Fruit fly (Drosophila melanogaster) whole organism, prepupa: Measurements from ENCODE around the gene RpL36.

Experiments
- Blimp-1 ChIP-seq: fragments of 200-800 bp; sonication (Bioruptor generic); optimal IDR thresholded peaks from 3 replicates; lab custom pipeline; 2017; ENCODE audit warnings: missing biosample characterization, missing genetic modification characterization, mild to moderate bottlenecking, moderate library complexity, missing genetic modification reagents
- CG10631 ChIP-seq: fragments of 200-800 bp; sonication (Bioruptor generic); optimal IDR thresholded peaks from 2 replicates; lab custom pipeline; 2016; ENCODE audit warnings: missing biosample characterization, missing genetic modification characterization
- CG11762 ChIP-seq: fragments of 200-800 bp; sonication (Bioruptor generic); optimal IDR thresholded peaks from 3 replicates; lab custom pipeline; 2016; ENCODE audit warnings: missing biosample characterization, missing genetic modification characterization; ENCODE audit not compliant: insufficient read depth
- CG1621 ChIP-seq: fragments of 200-800 bp; sonication (Bioruptor generic); optimal IDR thresholded peaks from 3 replicates; lab custom pipeline; 2018; ENCODE audit warnings: missing biosample characterization, mild to moderate bottlenecking, missing genetic modification characterization
- CG3032 ChIP-seq: fragments of 200-800 bp; optimal IDR thresholded peaks from 2 replicates; lab custom pipeline; 2019; ENCODE audit warnings: missing biosample characterization, mild to moderate bottlenecking, missing genetic modification characterization, moderate library complexity
- CG3919 ChIP-seq: fragments of 200-800 bp; sonication (Bioruptor generic); optimal IDR thresholded peaks from 3 replicates; lab custom pipeline; 2016; ENCODE audit warnings: missing biosample characterization, missing genetic modification characterization
- CG4318 ChIP-seq: fragments of 200-800 bp; sonication (Bioruptor generic); optimal IDR thresholded peaks from 3 replicates; lab custom pipeline; 2017; ENCODE audit warnings: missing biosample characterization, mild to moderate bottlenecking, missing genetic modification characterization
- CG6163 ChIP-seq: fragments of 200-800 bp; sonication (Bioruptor generic); IDR thresholded peaks from 3 replicates; pipeline ENCODE4 v1.3.6; 2022; ENCODE audit warnings: missing biosample characterization, missing genetic modification characterization
- CG6276 ChIP-seq: fragments of 200-800 bp; sonication (Bioruptor generic); optimal IDR thresholded peaks from 2 replicates; lab custom pipeline; 2017; ENCODE audit warnings: missing biosample characterization, mild to moderate bottlenecking, missing genetic modification characterization
- CG6792 ChIP-seq: fragments of 200-800 bp; sonication (Bioruptor generic); optimal IDR thresholded peaks from 3 replicates; lab custom pipeline; 2016; ENCODE audit warnings: missing biosample characterization, missing genetic modification characterization
- CG6854 ChIP-seq: fragments of 200-800 bp; sonication (Bioruptor generic); optimal IDR thresholded peaks from 2 replicates; lab custom pipeline; 2017; ENCODE audit warnings: missing biosample characterization, mild to moderate bottlenecking, missing genetic modification characterization
- CG7368 ChIP-seq: fragments of 200-800 bp; sonication (Bioruptor generic); optimal IDR thresholded peaks from 3 replicates; lab custom pipeline; 2016; ENCODE audit warnings: missing biosample characterization, missing genetic modification characterization
- CG8119 ChIP-seq: fragments of 200-800 bp; sonication (Bioruptor generic); IDR thresholded peaks from 3 replicates; pipeline ENCODE4 v1.3.6; 2022; ENCODE audit warnings: missing biosample characterization, missing genetic modification characterization
- CG8319 ChIP-seq: fragments of 200-800 bp; sonication (Bioruptor generic); optimal IDR thresholded peaks from 3 replicates; lab custom pipeline; 2016; ENCODE audit warnings: missing biosample characterization, missing genetic modification characterization
- CG8632 ChIP-seq: fragments of 200-800 bp; sonication (Bioruptor generic); optimal IDR thresholded peaks from 3 replicates; lab custom pipeline; 2016; ENCODE audit warnings: missing biosample characterization, missing genetic modification characterization
- CG9139 ChIP-seq: fragments of 200-800 bp; sonication (Bioruptor generic); optimal IDR thresholded peaks from 3 replicates; lab custom pipeline; 2017; ENCODE audit warnings: missing biosample characterization, mild to moderate bottlenecking, missing genetic modification characterization
- Eip75B ChIP-seq: fragments of 200-800 bp; sonication (Bioruptor generic); optimal IDR thresholded peaks from 3 replicates; lab custom pipeline; 2016; ENCODE audit warnings: missing biosample characterization, missing genetic modification characterization
- Eip78C ChIP-seq: fragments of 200-800 bp; sonication (Bioruptor generic); peaks from one replicate; lab custom pipeline; 2016; ENCODE audit warnings: missing biosample characterization, missing genetic modification characterization
- Eip93F ChIP-seq: fragments of 200-800 bp; sonication (Bioruptor generic); optimal IDR thresholded peaks from 2 replicates; lab custom pipeline; 2016; ENCODE audit warnings: missing biosample characterization, mild to moderate bottlenecking, missing genetic modification characterization
- Hr38 ChIP-seq: sonication (Bioruptor generic); optimal IDR thresholded peaks from 2 replicates; lab custom pipeline; 2016; ENCODE audit warnings: missing biosample characterization, missing genetic modification characterization
- Hr39 ChIP-seq: fragments of 200-800 bp; sonication (Bioruptor generic); optimal IDR thresholded peaks from 2 replicates; lab custom pipeline; 2016; ENCODE audit warnings: missing biosample characterization, missing genetic modification characterization
- Hr4 ChIP-seq: fragments of 200-800 bp; sonication (Bioruptor generic); optimal IDR thresholded peaks from 3 replicates; lab custom pipeline; 2016; ENCODE audit warnings: missing biosample characterization, missing genetic modification characterization
- Met ChIP-seq: fragments of 200-800 bp; sonication (Bioruptor generic); optimal IDR thresholded peaks from 3 replicates; lab custom pipeline; 2016; ENCODE audit warnings: missing biosample characterization, missing genetic modification characterization
- Sox102F ChIP-seq: fragments of 200-800 bp; sonication (Bioruptor generic); optimal IDR thresholded peaks from 2 replicates; lab custom pipeline; 2016; ENCODE audit warnings: missing biosample characterization, mild to moderate bottlenecking, missing genetic modification characterization
- Sox14 ChIP-seq: fragments of 200-800 bp; sonication (Bioruptor generic); optimal IDR thresholded peaks from 3 replicates; lab custom pipeline; 2016; ENCODE audit warnings: missing biosample characterization, missing genetic modification characterization
- achi ChIP-seq: fragments of 200-800 bp; sonication (Bioruptor generic); optimal IDR thresholded peaks from 3 replicates; lab custom pipeline; 2016; ENCODE audit warnings: missing biosample characterization, missing genetic modification characterization
- cyc ChIP-seq: fragments of 200-800 bp; sonication (Bioruptor generic); optimal IDR thresholded peaks from 3 replicates; lab custom pipeline; 2016; ENCODE audit warnings: missing biosample characterization, missing genetic modification characterization
- dsx ChIP-seq: fragments of 200-800 bp; optimal IDR thresholded peaks from 3 replicates; lab custom pipeline; 2019; ENCODE audit warnings: missing biosample characterization, mild to moderate bottlenecking, missing genetic modification characterization, moderate library complexity; ENCODE audit not compliant: poor library complexity, severe bottlenecking
- esn ChIP-seq: fragments of 200-800 bp; sonication (Bioruptor generic); optimal IDR thresholded peaks from 2 replicates; lab custom pipeline; 2016; ENCODE audit warnings: missing biosample characterization, mild to moderate bottlenecking, missing genetic modification characterization, moderate library complexity
- fd85E ChIP-seq: fragments of 200-800 bp; sonication (Bioruptor generic); optimal IDR thresholded peaks from 3 replicates; lab custom pipeline; 2016; ENCODE audit warnings: missing biosample characterization, missing genetic modification characterization
- fkh ChIP-seq: fragments of 200-800 bp; sonication (Bioruptor generic); optimal IDR thresholded peaks from 3 replicates; lab custom pipeline; 2017; ENCODE audit warnings: missing biosample characterization, mild to moderate bottlenecking, missing genetic modification characterization, moderate library complexity
- lz ChIP-seq: fragments of 200-800 bp; sonication (Bioruptor generic); optimal IDR thresholded peaks from 3 replicates; lab custom pipeline; 2016; ENCODE audit warnings: missing biosample characterization, missing genetic modification characterization
- pdm3 ChIP-seq: fragments of 200-800 bp; sonication (Bioruptor generic); optimal IDR thresholded peaks from 3 replicates; lab custom pipeline; 2016; ENCODE audit warnings: missing biosample characterization, missing genetic modification characterization
- ss ChIP-seq, 2 experiments: fragments of 200-800 bp; sonication (Bioruptor generic); optimal IDR thresholded peaks; 2 replicates in 1 of 2; 3 replicates in 1 of 2; lab custom pipeline; 2017 to 2018; ENCODE audit warnings: mild to moderate bottlenecking in 2 of 2, missing biosample characterization in 2 of 2, missing genetic modification characterization in 2 of 2, moderate library complexity in 1 of 2
- svp ChIP-seq: fragments of 200-800 bp; sonication (Bioruptor generic); peaks from one replicate; lab custom pipeline; 2016; ENCODE audit warnings: missing biosample characterization, missing genetic modification characterization
- topi ChIP-seq: fragments of 200-800 bp; sonication (Bioruptor generic); optimal IDR thresholded peaks from 3 replicates; lab custom pipeline; 2016; ENCODE audit warnings: missing biosample characterization, missing genetic modification characterization
- vri ChIP-seq: fragments of 200-800 bp; sonication (Bioruptor generic); optimal IDR thresholded peaks from 3 replicates; lab custom pipeline; 2016; ENCODE audit warnings: missing biosample characterization, mild to moderate bottlenecking, missing genetic modification characterization

RpL36 gene

DNA sequence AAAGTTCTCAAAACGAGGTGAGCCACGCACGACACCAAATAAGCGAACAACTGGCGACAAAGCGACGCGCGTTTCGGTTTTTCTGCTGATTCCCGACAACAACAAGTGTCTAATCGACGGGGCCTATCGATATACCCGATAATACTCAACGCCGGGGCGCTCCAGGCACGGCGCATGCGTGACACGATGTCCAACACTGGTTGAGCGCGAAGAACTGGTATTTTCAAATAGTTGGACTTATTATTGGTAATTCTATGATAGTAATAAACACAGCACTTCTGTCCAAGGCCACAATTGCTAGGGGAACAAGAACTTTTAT is 11.8 kb downstream of the RpL36 start:
- TF ChIP-seq Eip78C (GFP tag; lab: Kevin White, UChicago) (peak; percentile 7), CG3032 (no peak), CG9139 (GFP tag; lab: Kevin White, UChicago) (no peak), CG8632 (no peak), Sox14 (GFP tag; lab: Kevin White, UChicago) (peak; percentile 13), Eip75B (GFP tag; lab: Kevin White, UChicago) (no peak), Hr39 (GFP tag; lab: Kevin White, UChicago) (peak; percentile 2), Sox102F (GFP tag; lab: Kevin White, UChicago) (no peak), Hr38 (GFP tag; lab: Kevin White, UChicago) (no peak), Eip93F (no peak), Hr4 (GFP tag; lab: Kevin White, UChicago) (no peak), CG1621 (tag; lab: Kevin White, UChicago) (peak; percentile 85), Met (GFP tag; lab: Kevin White, UChicago) (no peak), cyc (GFP tag; lab: Kevin White, UChicago) (no peak), CG10631 (no peak), fkh (peak; percentile 54), CG8119 (GFP tag; lab: Robert Waterston, UW) (no peak), CG7368 (GFP tag; lab: Kevin White, UChicago) (no peak), svp (GFP tag; lab: Kevin White, UChicago) (no peak), dsx (GFP tag; lab: Kevin White, UChicago) (peak; percentile 64)

DNA sequence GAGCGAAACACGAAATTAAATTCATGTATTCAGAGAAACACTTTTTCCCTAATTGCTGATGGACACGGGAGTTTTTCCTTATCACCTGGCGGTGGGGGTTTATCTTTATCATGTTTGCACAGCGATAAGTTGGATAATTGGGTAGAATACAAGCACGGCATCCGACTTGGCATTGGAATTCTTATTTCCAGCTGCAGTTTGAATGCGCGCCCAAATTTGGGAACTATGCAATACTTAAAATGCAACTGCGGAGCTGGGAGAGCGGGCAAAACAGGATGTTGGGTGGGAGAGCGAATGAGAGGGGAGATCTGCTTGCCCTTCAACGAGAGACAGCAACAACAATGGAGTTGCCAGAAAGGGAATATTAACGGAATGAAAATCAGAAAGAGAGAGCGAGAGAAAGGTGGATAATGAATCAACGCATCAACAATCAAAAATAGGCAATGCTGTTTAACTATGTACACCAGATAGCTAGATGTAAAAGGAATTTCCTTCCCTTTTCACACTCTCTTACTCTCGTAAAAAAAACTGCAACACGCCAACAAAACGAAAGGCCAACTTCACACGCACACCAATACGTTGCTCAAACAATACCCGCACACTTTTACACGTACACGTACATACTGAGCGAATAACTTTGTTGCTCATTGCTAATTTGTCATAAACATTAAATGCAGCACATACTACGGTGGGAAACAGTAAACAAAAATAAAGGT is 12.4 kb downstream of the RpL36 start:
- TF ChIP-seq svp (GFP tag; lab: Kevin White, UChicago) (peak; percentile 58), topi (GFP tag; lab: Kevin White, UChicago) (peak; percentile 33), ss (GFP tag; optimal IDR thresholded peaks at IDR 0.05; lab: Kevin White, UChicago) (no peak), CG4318 (GFP tag; lab: Kevin White, UChicago) (no peak), esn (GFP tag; lab: Kevin White, UChicago) (peak; percentile 42), Blimp-1 (GFP tag; lab: Kevin White, UChicago) (no peak), Eip78C (GFP tag; lab: Kevin White, UChicago) (peak; percentile 70), CG6163 (GFP tag; lab: Robert Waterston, UW) (0 out of 3 replicates have a peak, but pooled peaks have one; percentile 23), CG3032 (no peak), achi (GFP tag; lab: Kevin White, UChicago) (no peak), CG8319 (no peak), CG11762 (GFP tag; lab: Kevin White, UChicago) (no peak), Hr38 (GFP tag; lab: Kevin White, UChicago) (no peak), lz (GFP tag; lab: Kevin White, UChicago) (peak; percentile 5), pdm3 (GFP tag; lab: Kevin White, UChicago) (peak; percentile 3), Hr39 (GFP tag; lab: Kevin White, UChicago) (no peak), CG6276 (GFP tag; lab: Kevin White, UChicago) (no peak), CG3919 (GFP tag; lab: Kevin White, UChicago) (peak; percentile 0), dsx (GFP tag; lab: Kevin White, UChicago) (peak; percentile 87), fkh (peak; percentile 6), Eip93F (no peak), CG6792 (GFP tag; lab: Kevin White, UChicago) (peak; percentile 2), fd85E (no peak), vri (GFP tag; lab: Kevin White, UChicago) (peak; percentile 11), CG8632 (no peak)

DNA sequence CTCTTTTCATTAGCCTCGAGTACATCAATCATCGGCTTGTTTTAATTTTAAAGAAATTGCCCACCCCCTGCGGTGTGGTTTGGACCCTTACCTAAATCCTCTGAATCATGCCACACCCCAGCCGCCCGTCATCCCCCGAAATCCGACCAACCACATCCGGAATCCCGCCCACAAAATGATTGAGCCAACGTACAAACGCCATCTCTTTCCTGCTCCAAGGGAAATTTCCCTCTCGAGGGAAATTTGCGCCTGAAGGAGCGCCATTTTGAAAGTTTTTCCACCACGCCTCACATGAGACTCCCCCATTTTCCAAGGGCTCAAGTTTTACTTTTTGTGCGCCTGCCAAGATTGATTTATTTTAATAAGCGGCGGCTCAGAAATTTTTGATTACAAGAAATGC is 19.2 kb downstream of the RpL36 start:
- no peak for TF ChIP-seq Sox14 (GFP tag; lab: Kevin White, UChicago)
- no peak for TF ChIP-seq CG6854 (GFP tag; lab: Kevin White, UChicago)
- no peak for TF ChIP-seq fd85E
